Fruit fly (Drosophila melanogaster) whole organism, prepupa: ENCODE data around the gene THADA.

ENCODE experiments used
- CG11294 ChIP-seq: fragments of 200-800 bp; sonication (Bioruptor generic); IDR thresholded peaks from 2 replicates; pipeline ENCODE4 v1.3.6; 2022; ENCODE audit warnings: missing biosample characterization, missing genetic modification characterization
- CG11762 ChIP-seq: fragments of 200-800 bp; sonication (Bioruptor generic); optimal IDR thresholded peaks from 3 replicates; lab custom pipeline; 2016; ENCODE audit warnings: missing biosample characterization, missing genetic modification characterization; ENCODE audit not compliant: insufficient read depth
- CG1621 ChIP-seq: fragments of 200-800 bp; sonication (Bioruptor generic); optimal IDR thresholded peaks from 3 replicates; lab custom pipeline; 2018; ENCODE audit warnings: missing biosample characterization, mild to moderate bottlenecking, missing genetic modification characterization
- CG32006 ChIP-seq: fragments of 200-800 bp; sonication (Bioruptor generic); optimal IDR thresholded peaks from 3 replicates; lab custom pipeline; 2017; ENCODE audit warnings: missing biosample characterization, mild to moderate bottlenecking, missing genetic modification characterization
- Hr4 ChIP-seq: fragments of 200-800 bp; sonication (Bioruptor generic); optimal IDR thresholded peaks from 3 replicates; lab custom pipeline; 2016; ENCODE audit warnings: missing biosample characterization, missing genetic modification characterization
- Sox102F ChIP-seq: fragments of 200-800 bp; sonication (Bioruptor generic); optimal IDR thresholded peaks from 2 replicates; lab custom pipeline; 2016; ENCODE audit warnings: missing biosample characterization, mild to moderate bottlenecking, missing genetic modification characterization
- acj6 ChIP-seq: fragments of 200-800 bp; sonication (Bioruptor generic); optimal IDR thresholded peaks from 3 replicates; lab custom pipeline; 2016; ENCODE audit warnings: missing biosample characterization, missing genetic modification characterization
- net ChIP-seq: fragments of 200-800 bp; sonication (Bioruptor generic); optimal IDR thresholded peaks from 3 replicates; lab custom pipeline; 2016; ENCODE audit warnings: missing biosample characterization, missing genetic modification characterization
- spab ChIP-seq: fragments of 200-800 bp; sonication (Bioruptor generic); optimal IDR thresholded peaks from 2 replicates; lab custom pipeline; 2017; ENCODE audit warnings: missing biosample characterization, mild to moderate bottlenecking, missing genetic modification characterization, missing genetic modification reagents
- topi ChIP-seq: fragments of 200-800 bp; sonication (Bioruptor generic); optimal IDR thresholded peaks from 3 replicates; lab custom pipeline; 2016; ENCODE audit warnings: missing biosample characterization, missing genetic modification characterization

DNA sequence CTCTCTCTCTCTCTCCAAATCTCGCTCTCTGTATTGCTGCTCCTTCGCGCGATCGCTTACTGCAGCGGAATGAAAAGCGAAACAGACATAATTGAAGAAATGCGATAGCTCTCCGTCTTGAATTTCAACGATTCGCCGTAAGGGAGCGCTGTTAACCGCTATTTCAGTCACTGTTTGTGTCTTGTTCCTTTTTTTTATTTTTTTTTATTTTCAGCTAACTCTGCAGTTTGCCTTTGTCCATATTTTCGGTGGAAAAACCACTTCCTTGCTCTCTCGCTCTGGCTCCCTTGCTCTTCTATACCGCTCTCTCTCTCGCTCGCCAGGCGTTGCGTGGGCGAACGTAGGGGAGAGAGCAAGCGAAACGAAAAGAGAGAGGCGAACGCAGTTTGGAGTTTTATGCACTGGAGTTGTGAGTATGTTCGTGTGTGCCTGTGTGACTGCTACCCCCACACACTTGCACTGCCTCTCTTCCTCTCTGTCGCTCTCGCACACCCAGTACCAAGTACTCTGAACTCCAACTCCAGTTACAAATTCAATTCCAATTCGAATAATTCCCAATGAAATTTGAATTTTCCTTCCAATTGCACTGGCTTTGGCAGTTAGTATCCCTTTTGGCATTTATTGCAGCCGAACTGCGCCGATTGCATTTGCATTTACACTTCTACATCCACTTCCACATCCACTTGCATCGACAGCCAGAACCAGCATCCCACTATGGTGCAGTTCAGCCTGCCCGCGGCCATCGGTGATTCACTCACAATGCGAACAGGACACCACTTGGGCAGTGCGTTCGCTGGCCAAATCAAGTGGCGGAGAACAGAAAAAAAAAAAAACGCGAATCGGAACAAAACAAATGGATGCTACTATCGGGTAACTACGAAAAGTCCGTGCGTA is 14.0 kb downstream of the THADA start:
- TF ChIP-seq Sox102F (GFP tag; lab: Kevin White, UChicago) (no peak), Hr4 (GFP tag; lab: Kevin White, UChicago) (no peak), acj6 (GFP tag; lab: Kevin White, UChicago) (no peak), net (no peak), CG1621 (no peak), CG32006 (GFP tag; lab: Kevin White, UChicago) (no peak), CG11762 (GFP tag; lab: Kevin White, UChicago) (no peak), CG11294 (GFP tag; lab: Robert Waterston, UW) (no peak), topi (GFP tag; lab: Kevin White, UChicago) (no peak), spab (GFP tag; lab: Kevin White, UChicago) (no peak)
